Fruit fly (Drosophila melanogaster) whole organism, wandering third instar larva: ENCODE data around the gene CG11878.

Experiments used
- Abd-B ChIP-seq: fragments of >200 bp; optimal IDR thresholded peaks from 2 replicates; lab custom pipeline; 2017; ENCODE audit warnings: missing biosample characterization, missing genetic modification characterization
- CG32264 ChIP-seq: fragments of 200-800 bp; sonication (Bioruptor generic); optimal IDR thresholded peaks from 2 replicates; lab custom pipeline; 2016; ENCODE audit warnings: missing biosample characterization, missing genetic modification characterization
- CG9705 ChIP-seq: fragments of 200-800 bp; sonication (Bioruptor generic); optimal IDR thresholded peaks from 2 replicates; lab custom pipeline; 2018; ENCODE audit warnings: missing biosample characterization, mild to moderate bottlenecking, missing genetic modification characterization
- CrebA ChIP-seq: fragments of 200-800 bp; sonication (Bioruptor generic); optimal IDR thresholded peaks from 2 replicates; lab custom pipeline; 2016; ENCODE audit warnings: missing biosample characterization, mild to moderate bottlenecking, missing genetic modification characterization, borderline replicate concordance
- Dfd ChIP-seq: fragments of >200 bp; optimal IDR thresholded peaks from 2 replicates; lab custom pipeline; 2017; ENCODE audit warnings: missing biosample characterization, missing genetic modification characterization
- Dif ChIP-seq: fragments of 200-275, 200-300 bp; sonication (Bioruptor generic); optimal IDR thresholded peaks from 2 replicates; lab custom pipeline; 2018; ENCODE audit warnings: missing biosample characterization, missing genetic modification characterization; ENCODE audit not compliant: partially characterized antibody
- HLH106 ChIP-seq: fragments of 200-800 bp; optimal IDR thresholded peaks from 3 replicates; lab custom pipeline; 2019; ENCODE audit warnings: missing biosample characterization, mild to moderate bottlenecking, missing genetic modification characterization, moderate library complexity
- Hnf4 ChIP-seq: fragments of 200-800 bp; sonication (Bioruptor generic); optimal IDR thresholded peaks from 2 replicates; lab custom pipeline; 2016; ENCODE audit warnings: missing biosample characterization, mild to moderate bottlenecking, missing genetic modification characterization
- Hr83 ChIP-seq: fragments of 200-300 bp; sonication (Bioruptor generic); optimal IDR thresholded peaks from 2 replicates; lab custom pipeline; 2016; ENCODE audit warnings: missing biosample characterization, mild to moderate bottlenecking, missing genetic modification characterization, moderate library complexity; ENCODE audit not compliant: poor library complexity, severe bottlenecking
- Jra ChIP-seq: sonication (Bioruptor generic); optimal IDR thresholded peaks from 2 replicates; lab custom pipeline; 2016; ENCODE audit warnings: missing biosample characterization, missing genetic modification characterization
- N ChIP-seq: fragments of >200 bp; optimal IDR thresholded peaks from 2 replicates; lab custom pipeline; 2018; ENCODE audit warnings: missing biosample characterization, missing external identifiers, missing genetic modification characterization
- Rel ChIP-seq, 2 experiments: fragments of 200-800 bp; sonication (Bioruptor generic) in 1 of 2; optimal IDR thresholded peaks; 2 replicates in 1 of 2; 3 replicates in 1 of 2; lab custom pipeline; 2016 to 2019; ENCODE audit warnings: mild to moderate bottlenecking in 2 of 2, missing biosample characterization in 2 of 2, missing genetic modification characterization in 2 of 2, moderate library complexity in 1 of 2
- Sp1 ChIP-seq: fragments of 200-800 bp; sonication (Bioruptor generic); optimal IDR thresholded peaks from 3 replicates; lab custom pipeline; 2019; ENCODE audit warnings: missing biosample characterization, mild to moderate bottlenecking, missing genetic modification characterization, moderate library complexity
- Vsx2 ChIP-seq: fragments of 200-300, 225-300 bp; sonication (Bioruptor generic); optimal IDR thresholded peaks from 2 replicates; lab custom pipeline; 2018; ENCODE audit warnings: missing biosample characterization, missing genetic modification characterization; ENCODE audit not compliant: partially characterized antibody
- br ChIP-seq: fragments of 200-800 bp; sonication (Bioruptor generic); optimal IDR thresholded peaks from 2 replicates; lab custom pipeline; 2016; ENCODE audit warnings: missing biosample characterization, missing genetic modification characterization
- brk ChIP-seq: fragments of 200-800 bp; sonication (Bioruptor generic); optimal IDR thresholded peaks from 2 replicates; lab custom pipeline; 2016; ENCODE audit warnings: missing biosample characterization, mild to moderate bottlenecking, missing genetic modification characterization
- dl ChIP-seq, 2 experiments: fragments of 175-275, 200-275 bp in 1 of 2; fragments of 200-275 bp in 1 of 2; sonication (Bioruptor generic); optimal IDR thresholded peaks; lab custom pipeline; 2018; ENCODE audit warnings: mild to moderate bottlenecking in 2 of 2, missing biosample characterization in 2 of 2, missing genetic modification characterization in 2 of 2, moderate library complexity in 2 of 2; ENCODE audit not compliant: partially characterized antibody in 2 of 2, insufficient read depth in 1 of 2
- dmrt93B ChIP-seq: fragments of 200-800 bp; sonication (Bioruptor generic); optimal IDR thresholded peaks from 2 replicates; lab custom pipeline; 2018; ENCODE audit warnings: missing biosample characterization, mild to moderate bottlenecking, missing genetic modification characterization
- ey ChIP-seq: fragments of 200-800 bp; sonication (Bioruptor generic); optimal IDR thresholded peaks from 2 replicates; lab custom pipeline; 2016; ENCODE audit warnings: missing biosample characterization, missing genetic modification characterization
- foxo ChIP-seq, 2 experiments: fragments of 200-800 bp; sonication (Bioruptor generic); optimal IDR thresholded peaks; 2 replicates in 1 of 2; 3 replicates in 1 of 2; lab custom pipeline; 2016 to 2017; ENCODE audit warnings: missing biosample characterization in 2 of 2, missing genetic modification characterization in 2 of 2
- fru ChIP-seq: fragments of 200-800 bp; sonication (Bioruptor generic); optimal IDR thresholded peaks from 3 replicates; lab custom pipeline; 2016; ENCODE audit warnings: missing biosample characterization, mild to moderate bottlenecking, missing genetic modification characterization
- h ChIP-seq: fragments of 200-800 bp; sonication (Bioruptor generic); optimal IDR thresholded peaks from 3 replicates; lab custom pipeline; 2016; ENCODE audit warnings: missing biosample characterization, mild to moderate bottlenecking, missing genetic modification characterization
- jim ChIP-seq: fragments of 175-275, 200-325 bp; sonication (Bioruptor generic); optimal IDR thresholded peaks from 2 replicates; lab custom pipeline; 2016; ENCODE audit warnings: missing biosample characterization, mild to moderate bottlenecking, missing genetic modification characterization
- lola ChIP-seq: fragments of >200 bp; optimal IDR thresholded peaks from 2 replicates; lab custom pipeline; 2017; ENCODE audit warnings: missing biosample characterization, missing genetic modification characterization
- pan ChIP-seq: fragments of >200 bp; optimal IDR thresholded peaks from 2 replicates; lab custom pipeline; 2017
- psq ChIP-seq: fragments of 200-800 bp; sonication (Bioruptor generic); optimal IDR thresholded peaks from 3 replicates; lab custom pipeline; 2017; ENCODE audit warnings: missing biosample characterization, mild to moderate bottlenecking, missing genetic modification characterization, moderate library complexity
- rgr ChIP-seq: fragments of 200-800 bp; sonication (Bioruptor generic); optimal IDR thresholded peaks from 3 replicates; lab custom pipeline; 2016; ENCODE audit warnings: missing biosample characterization, mild to moderate bottlenecking, missing genetic modification characterization
- sage ChIP-seq: fragments of 200-800 bp; sonication (Bioruptor generic); optimal IDR thresholded peaks from 2 replicates; lab custom pipeline; 2016; ENCODE audit warnings: missing biosample characterization, mild to moderate bottlenecking, missing genetic modification characterization
- sv ChIP-seq: fragments of 200-800 bp; sonication (Bioruptor generic); optimal IDR thresholded peaks from 3 replicates; lab custom pipeline; 2016; ENCODE audit warnings: missing biosample characterization, missing genetic modification characterization
- tai ChIP-seq: sonication (Bioruptor generic); optimal IDR thresholded peaks from 2 replicates; lab custom pipeline; 2016; ENCODE audit warnings: missing biosample characterization, missing genetic modification characterization
- usp ChIP-seq: fragments of >200 bp; optimal IDR thresholded peaks from 2 replicates; lab custom pipeline; 2017; ENCODE audit warnings: missing biosample characterization, missing genetic modification characterization
- woc ChIP-seq: sonication (Bioruptor generic); optimal IDR thresholded peaks from 2 replicates; lab custom pipeline; 2016; ENCODE audit warnings: missing biosample characterization, mild to moderate bottlenecking, missing genetic modification characterization

CG11878 gene

DNA sequence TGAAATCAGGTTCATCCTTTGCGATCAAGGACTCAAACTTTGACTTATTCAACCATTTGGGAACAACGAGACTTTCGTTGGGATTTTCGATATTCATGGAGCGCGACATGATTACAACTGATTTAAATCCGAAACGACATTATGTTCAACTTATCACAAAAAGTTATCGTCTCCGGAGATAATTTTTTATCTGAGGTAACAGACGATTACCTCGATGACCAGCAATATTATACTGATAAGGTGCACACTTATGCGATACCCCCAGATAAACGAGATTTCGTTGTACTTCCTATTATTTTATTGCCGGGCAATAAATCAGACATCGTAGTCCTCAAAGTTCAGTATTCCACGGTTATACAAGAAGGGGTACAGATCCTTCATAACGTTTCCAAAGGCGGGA is 24.0 kb downstream of the CG11878 start, which contains the start of gene CG31097:
Gene CG31097 (minus strand): TSS at position 101 of the 400 bp plus-strand sequence.
- TF ChIP-seq jim (no peak), br (GFP tag; lab: Kevin White, UChicago) (no peak), psq (GFP tag; lab: Kevin White, UChicago) (no peak), sage (GFP tag; lab: Kevin White, UChicago) (no peak), Jra (no peak), dl (GFP tag; optimal IDR thresholded peaks at IDR 0.05; lab: Kevin White, UChicago; ENCODE audit: insufficient read depth in 1 of 2, partially characterized antibody in 2 of 2) (no peak), foxo (GFP tag; optimal IDR thresholded peaks at IDR 0.05; lab: Kevin White, UChicago) (no peak), Vsx2 (GFP tag; lab: Kevin White, UChicago) (no peak), usp (GFP tag; lab: Kevin White, UChicago) (no peak), lola (GFP tag; lab: Kevin White, UChicago) (no peak), pan (lab: Kevin White, UChicago) (no peak), Sp1 (GFP tag; lab: Kevin White, UChicago) (no peak), brk (GFP tag; lab: Kevin White, UChicago) (no peak), Hnf4 (GFP tag; lab: Kevin White, UChicago) (no peak), Dfd (no peak), CrebA (GFP tag; lab: Kevin White, UChicago) (no peak), CG32264 (GFP tag; lab: Kevin White, UChicago) (no peak)

DNA sequence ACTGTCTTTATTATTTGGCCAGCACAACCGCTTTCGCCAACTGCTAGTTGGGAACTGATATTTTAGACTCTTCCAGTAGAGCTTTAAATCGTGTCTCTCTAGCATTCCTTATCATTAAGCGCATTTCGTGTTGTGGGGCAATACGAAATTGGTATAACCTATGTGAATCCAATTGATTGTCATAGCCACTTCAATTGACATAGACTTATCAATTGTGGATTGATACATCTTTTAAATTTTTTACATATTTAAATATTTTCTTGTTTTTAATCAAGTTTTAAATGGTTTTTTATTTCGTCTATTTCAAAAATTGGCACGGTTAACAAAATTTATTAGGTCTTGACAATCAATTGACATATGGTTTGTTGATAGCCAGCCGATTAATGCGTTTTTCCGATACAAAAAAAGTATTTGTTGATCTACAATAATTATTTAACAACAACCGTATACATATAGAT is 25.9 kb downstream of the CG11878 start, which contains the start of gene CG31288:
Gene CG31288 (minus strand): TSS at position 51 of the 458 bp plus-strand sequence.
- TF ChIP-seq CG9705 (no peak), Dif (GFP tag; lab: Kevin White, UChicago) (no peak), brk (GFP tag; lab: Kevin White, UChicago) (no peak), dl (GFP tag; optimal IDR thresholded peaks at IDR 0.05; lab: Kevin White, UChicago; ENCODE audit: insufficient read depth in 1 of 2, partially characterized antibody in 2 of 2) (no peak), Vsx2 (GFP tag; lab: Kevin White, UChicago) (no peak), tai (GFP tag; lab: Kevin White, UChicago) (no peak), N (GFP tag; lab: Kevin White, UChicago) (no peak), rgr (GFP tag; lab: Kevin White, UChicago) (no peak), ey (no peak), foxo (GFP tag; optimal IDR thresholded peaks at IDR 0.05; lab: Kevin White, UChicago) (no peak), sv (GFP tag; lab: Kevin White, UChicago) (no peak), lola (GFP tag; lab: Kevin White, UChicago) (no peak), Hr83 (GFP tag; lab: Kevin White, UChicago) (no peak), usp (GFP tag; lab: Kevin White, UChicago) (no peak), psq (GFP tag; lab: Kevin White, UChicago) (no peak), Abd-B (GFP tag; lab: Kevin White, UChicago) (no peak), CrebA (GFP tag; lab: Kevin White, UChicago) (no peak), woc (no peak), fru (GFP tag; lab: Kevin White, UChicago) (no peak), h (GFP tag; lab: Kevin White, UChicago) (no peak)

DNA sequence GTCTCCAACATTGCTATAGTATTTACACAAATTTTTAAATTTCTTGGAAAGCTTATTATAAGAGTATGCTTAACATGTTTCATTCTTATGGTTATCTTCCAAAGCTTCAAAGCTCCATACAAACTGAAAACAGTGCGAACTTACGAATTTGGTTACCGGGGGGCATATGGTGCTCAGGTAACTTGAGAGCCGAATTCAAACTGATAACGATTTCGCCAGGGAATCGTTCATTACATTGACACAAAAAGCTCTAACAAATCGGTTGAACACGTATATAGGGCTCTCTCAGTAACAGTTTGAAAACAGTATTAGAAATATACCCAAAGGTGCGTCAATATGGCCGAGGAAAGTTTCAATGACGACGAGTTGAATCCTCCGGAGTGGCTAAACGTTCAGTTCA is 26.9 kb downstream of the CG11878 start, which contains the start of gene CG13659:
Gene CG13659 (plus strand): TSS at position 317 of the 400 bp plus-strand sequence.
- TF ChIP-seq CG9705 (no peak), h (GFP tag; lab: Kevin White, UChicago) (no peak)
- TF ChIP-seq, all 38 proteins: peak for 0

DNA sequence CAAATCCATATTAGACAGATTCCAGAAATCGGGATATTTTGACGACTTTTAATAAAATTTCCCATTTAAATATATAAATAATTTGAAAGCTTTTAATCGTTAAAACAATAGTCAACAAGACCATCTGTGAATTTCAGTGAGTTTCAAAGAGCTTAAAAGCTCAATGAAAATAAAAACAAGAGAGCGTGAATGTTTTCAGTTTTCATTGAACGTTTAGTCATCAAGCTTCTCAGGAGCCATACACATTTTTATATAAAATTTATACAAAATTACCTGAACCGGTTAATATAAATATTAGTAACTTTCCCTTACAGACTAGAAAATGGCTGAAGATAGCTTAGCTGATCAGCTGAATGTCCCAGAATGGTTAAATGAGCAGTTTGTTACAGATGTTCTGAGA is 28.6 kb downstream of the CG11878 start, which contains the start of gene CG31370:
Gene CG31370 (plus strand): TSS at position 226 of the 400 bp plus-strand sequence.
- TF ChIP-seq jim (no peak), brk (GFP tag; lab: Kevin White, UChicago) (peak; percentile 57)

DNA sequence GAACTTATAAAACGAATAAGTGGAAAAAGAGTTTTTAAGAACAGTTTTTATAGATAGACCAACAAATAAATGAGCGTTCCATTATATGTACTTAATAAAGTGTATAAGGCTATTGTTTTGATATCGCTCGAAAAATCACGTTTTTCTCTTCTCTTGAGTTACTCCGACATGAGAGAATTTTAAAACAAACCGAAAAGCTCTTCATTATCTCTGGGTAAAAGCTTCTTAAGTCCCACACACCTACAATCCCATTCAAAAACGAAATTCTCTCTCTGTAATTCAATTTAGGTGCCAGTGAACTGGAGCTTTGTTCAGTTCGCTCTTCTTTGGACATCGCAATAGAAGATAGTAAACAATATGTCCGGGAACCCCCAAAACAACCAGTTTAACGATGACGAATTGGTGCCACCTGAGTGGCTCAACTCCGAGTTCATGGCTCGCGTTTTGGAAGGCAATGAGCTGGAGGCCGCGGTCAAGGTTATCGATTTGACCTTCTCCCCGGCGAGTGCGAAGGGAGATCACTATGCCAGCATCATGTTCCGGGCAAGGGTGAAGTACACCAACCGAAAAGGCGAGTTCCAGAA is 30.3 kb downstream of the CG11878 start, which contains the start of gene CG31436:
Gene CG31436 (plus strand): TSS at position 281 of the 584 bp plus-strand sequence.
- TF ChIP-seq CrebA (GFP tag; lab: Kevin White, UChicago) (peak; percentile 17), brk (GFP tag; lab: Kevin White, UChicago) (peak; percentile 17), sv (GFP tag; lab: Kevin White, UChicago) (no peak), woc (no peak), HLH106 (tag; lab: Kevin White, UChicago) (no peak), Dif (GFP tag; lab: Kevin White, UChicago) (no peak), dmrt93B (GFP tag; lab: Kevin White, UChicago) (no peak), br (GFP tag; lab: Kevin White, UChicago) (no peak), Rel (GFP tag; optimal IDR thresholded peaks at IDR 0.05; lab: Kevin White, UChicago) (no peak), Rel (tag; optimal IDR thresholded peaks at IDR 0.05; lab: Kevin White, UChicago) (peak; percentile 99), Abd-B (GFP tag; lab: Kevin White, UChicago) (no peak), sage (GFP tag; lab: Kevin White, UChicago) (peak; percentile 26)
